Fruit fly (Drosophila melanogaster): ENCODE results near the gene mus312.

Gene mus312

dm6 chr3L:7339216-7339742 is 10.3 kb downstream of the mus312 start, which contains the start of the genes lark and eco (continued):
- no peak for TF ChIP-seq prd (optimal IDR thresholded peaks at IDR 0.05)
- no peak for TF ChIP-seq prd (GFP tag; IDR thresholded peaks at IDR 0.05)
- TF ChIP-seq amos (GFP tag; IDR thresholded peaks at IDR 0.05; ENCODE audit: partially characterized antibody) = peak; percentile 41; the same call in 1 of the 2 replicates
- 0 out of 2 replicates have a peak, but pooled peaks have one; percentile 9 for TF ChIP-seq Atf6 (GFP tag; IDR thresholded peaks at IDR 0.05)
- TF ChIP-seq CG1603 (tag; optimal IDR thresholded peaks at IDR 0.05) = peak; percentile 61
- TF ChIP-seq CG33557 (GFP tag; optimal IDR thresholded peaks at IDR 0.05) = peak; percentile 2
- TF ChIP-seq CG15514 (GFP tag; optimal IDR thresholded peaks at IDR 0.05) = peak; percentile 6
- TF ChIP-seq CG17385 (GFP tag; optimal IDR thresholded peaks at IDR 0.05) = peak; percentile 35
- no peak for TF ChIP-seq Fer3 (tag; optimal IDR thresholded peaks at IDR 0.05)
- TF ChIP-seq tio (GFP tag; optimal IDR thresholded peaks at IDR 0.05) = no peak
- TF ChIP-seq CG14667 (GFP tag; IDR thresholded peaks at IDR 0.05) = no peak
- TF ChIP-seq BEAF-32 (GFP tag; optimal IDR thresholded peaks at IDR 0.05) = peak; percentile 42
- peak; percentile 67 for TF ChIP-seq Med (GFP tag)
- no peak for TF ChIP-seq CG4282 (GFP tag; optimal IDR thresholded peaks at IDR 0.05)
- TF ChIP-seq Dp (GFP tag; optimal IDR thresholded peaks at IDR 0.05) = peak; percentile 36
- no peak for TF ChIP-seq Myb (GFP tag; optimal IDR thresholded peaks at IDR 0.05)
- TF ChIP-seq BtbVII (GFP tag; optimal IDR thresholded peaks at IDR 0.05) = peak; percentile 18
- peak; percentile 29 for TF ChIP-seq CG2712 (tag; optimal IDR thresholded peaks at IDR 0.05)
- TF ChIP-seq ap (GFP tag; IDR thresholded peaks at IDR 0.05) = no peak
- no peak for TF ChIP-seq sqz (GFP tag; optimal IDR thresholded peaks at IDR 0.05)
- no peak for TF ChIP-seq CG10431 (GFP tag; optimal IDR thresholded peaks at IDR 0.05)
- TF ChIP-seq NFAT (GFP tag; IDR thresholded peaks at IDR 0.05) = no peak
- TF ChIP-seq CG32767 (GFP tag; IDR thresholded peaks at IDR 0.05) = peak; percentile 98
- peak; percentile 4 for TF ChIP-seq CG8924 (tag; optimal IDR thresholded peaks at IDR 0.05)
- TF ChIP-seq CG18011 (GFP tag; optimal IDR thresholded peaks at IDR 0.05) = no peak
- TF ChIP-seq Bgb (GFP tag; IDR thresholded peaks at IDR 0.05; ENCODE audit: partially characterized antibody) = peak; percentile 47; the same call in 1 of the 2 replicates
- no peak for TF ChIP-seq CG11247 (GFP tag; IDR thresholded peaks at IDR 0.05)
- TF ChIP-seq Camta (GFP tag; optimal IDR thresholded peaks at IDR 0.05) = no peak
- peak; percentile 1 for TF ChIP-seq Nf-YC (tag; optimal IDR thresholded peaks at IDR 0.05)
- peak; percentile 4 for TF ChIP-seq wek (GFP tag; optimal IDR thresholded peaks at IDR 0.05)
- no peak for TF ChIP-seq CG18476 (GFP tag; optimal IDR thresholded peaks at IDR 0.05)
- peak; percentile 14 for TF ChIP-seq Sry-δ (GFP tag; optimal IDR thresholded peaks at IDR 0.05)
- no peak for TF ChIP-seq croc (GFP tag; conservative IDR thresholded peaks at IDR 0.05)
- 0 out of 2 replicates have a peak, but pooled peaks have one; percentile 10 for TF ChIP-seq vvl (GFP tag; IDR thresholded peaks at IDR 0.05)
- TF ChIP-seq aop (GFP tag; IDR thresholded peaks at IDR 0.05) = no peak
- no peak for TF ChIP-seq Eip74EF (GFP tag; optimal IDR thresholded peaks at IDR 0.05)
- no peak for TF ChIP-seq chinmo (GFP tag; IDR thresholded peaks at IDR 0.05; ENCODE audit: partially characterized antibody)
- no peak for TF ChIP-seq dm (GFP tag; optimal IDR thresholded peaks at IDR 0.05)
- TF ChIP-seq MESR4 (GFP tag; optimal IDR thresholded peaks at IDR 0.05) = peak; percentile 98
- peak; percentile 19; the same call in 1 of the 2 replicates for TF ChIP-seq bbx (GFP tag; IDR thresholded peaks at IDR 0.05; ENCODE audit: partially characterized antibody)
- peak; percentile 25; the same call in 1 of the 2 replicates for TF ChIP-seq CG13287 (GFP tag; IDR thresholded peaks at IDR 0.05; ENCODE audit: partially characterized antibody)
- no peak for TF ChIP-seq pfk (GFP tag; optimal IDR thresholded peaks at IDR 0.05)
- TF ChIP-seq CG34422 (GFP tag; IDR thresholded peaks at IDR 0.05) = no peak; the same call in 2 of the 3 replicates
- TF ChIP-seq ftz-f1 (GFP tag; optimal IDR thresholded peaks at IDR 0.05) = no peak
- peak; percentile 74 for TF ChIP-seq sens (GFP tag)
- peak; percentile 77 for TF ChIP-seq onecut (GFP tag; IDR thresholded peaks at IDR 0.05)
- no peak for TF ChIP-seq Poxn (GFP tag; IDR thresholded peaks at IDR 0.05)
- no peak for TF ChIP-seq mirr (GFP tag; optimal IDR thresholded peaks at IDR 0.05)
- peak; percentile 3 for TF ChIP-seq HmgD (GFP tag; optimal IDR thresholded peaks at IDR 0.05)
- no peak for TF ChIP-seq lmd (GFP tag; IDR thresholded peaks at IDR 0.05)

Measured in whole organism, embryonic.